Worm (Caenorhabditis elegans) whole organism, L2 larva: ENCODE data around the gene F35A5.8.

Experiments used
- ama-1 ChIP-seq: fragments of 150-350 bp; optimal IDR thresholded peaks from 2 replicates; lab custom pipeline; 2018; ENCODE audit warnings: inconsistent platforms
- dmd-4 ChIP-seq: sonication (generic microtip); optimal IDR thresholded peaks from 2 replicates; lab custom pipeline; 2017; ENCODE audit warnings: missing biosample characterization, missing genetic modification characterization
- lin-39 ChIP-seq: fragments of 150-350 bp; optimal IDR thresholded peaks from 2 replicates; lab custom pipeline; 2014; ENCODE audit warnings: missing biosample characterization, missing genetic modification reagents, missing genetic modification characterization
- mdl-1 ChIP-seq, 2 experiments: fragments of 150-350 bp in 1 of 2; sonication (generic microtip) in 1 of 2; optimal IDR thresholded peaks; 2 replicates each; lab custom pipeline; 2017; ENCODE audit warnings: missing biosample characterization in 2 of 2, missing genetic modification characterization in 2 of 2
- nhr-11 ChIP-seq: fragments of 150-350 bp; optimal IDR thresholded peaks from 2 replicates; lab custom pipeline; 2014; ENCODE audit warnings: missing biosample characterization, missing genetic modification characterization
- nhr-237 ChIP-seq: fragments of 150-350 bp; optimal IDR thresholded peaks from 2 replicates; lab custom pipeline; 2014; ENCODE audit warnings: missing biosample characterization, missing genetic modification characterization
- nhr-25 ChIP-seq: fragments of 150-350 bp; sonication (generic microtip); optimal IDR thresholded peaks from 3 replicates; lab custom pipeline; 2014; ENCODE audit warnings: missing biosample characterization, missing genetic modification characterization
- nhr-77 ChIP-seq: fragments of 150-350 bp; optimal IDR thresholded peaks from 2 replicates; lab custom pipeline; 2014; ENCODE audit warnings: missing biosample characterization, missing genetic modification characterization
- zag-1 ChIP-seq: fragments of 150-350 bp; optimal IDR thresholded peaks from 2 replicates; lab custom pipeline; 2014; ENCODE audit warnings: missing biosample characterization, missing genetic modification characterization
- ztf-11 ChIP-seq: sonication (generic microtip); optimal IDR thresholded peaks from 2 replicates; lab custom pipeline; 2017; ENCODE audit warnings: missing biosample characterization, missing genetic modification characterization

DNA sequence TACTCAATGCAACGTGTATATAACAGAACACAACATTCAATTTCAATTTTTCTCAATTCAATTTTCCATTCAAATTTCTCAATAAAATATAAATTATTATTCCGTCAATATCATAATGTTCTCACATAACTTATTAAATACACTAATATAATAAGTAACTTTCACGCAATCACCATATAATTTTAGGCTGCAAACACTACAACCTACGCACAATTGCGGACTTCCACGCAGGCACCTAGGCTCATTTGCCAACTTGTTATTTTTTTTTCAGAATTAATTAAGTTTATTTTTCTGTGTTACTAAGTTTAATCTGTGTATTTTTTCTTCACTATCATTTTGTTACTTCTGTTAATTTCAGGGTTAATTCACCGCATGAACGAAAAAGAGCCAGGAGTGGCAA lies 30.9 kb downstream of the F35A5.8 start, which contains the start of gene F47B7.2:
- TF ChIP-seq nhr-237 (tag; lab: Kevin White, UChicago) (no peak), mdl-1 (tag; optimal IDR thresholded peaks at IDR 0.05; lab: Kevin White, UChicago) (no peak), lin-39 (tag; lab: Kevin White, UChicago) (no peak), nhr-11 (no peak), ama-1 (lab: Kevin White, UChicago) (no peak), nhr-77 (no peak), zag-1 (no peak), nhr-25 (no peak), ztf-11 (no peak), dmd-4 (no peak)
